Worm (Caenorhabditis elegans): ENCODE data around the gene fbxb-105.

The fbxb-105 gene

ce11 chrII:2735644-2736043 is 35.0 kb downstream of the fbxb-105 start:
- TF ChIP-seq zim-3 (tag; optimal IDR thresholded peaks at IDR 0.05) (no peak), zfh-2 (GFP tag; conservative IDR thresholded peaks at IDR 0.05) (peak; percentile 43), nfyb-1 (GFP tag; IDR thresholded peaks at IDR 0.05) (peak; percentile 68; the same call in 1 of the 2 replicates), D2030.7 (GFP tag; IDR thresholded peaks at IDR 0.05) (peak; percentile 68), B0019.2 (GFP tag; conservative IDR thresholded peaks at IDR 0.05) (no peak), him-1 (tag; optimal IDR thresholded peaks at IDR 0.05) (peak; percentile 59), snpc-3.4 (tag; optimal IDR thresholded peaks at IDR 0.05) (no peak), lin-35 (GFP tag; optimal IDR thresholded peaks at IDR 0.05) (no peak), lsl-1 (GFP tag; optimal IDR thresholded peaks at IDR 0.05) (peak; percentile 5), madf-8 (GFP tag; conservative IDR thresholded peaks at IDR 0.05) (no peak), rpc-1 (optimal IDR thresholded peaks at IDR 0.05) (peak; percentile 50), rpc-1 (tag; optimal IDR thresholded peaks at IDR 0.05) (peak; percentile 75), ets-4 (GFP tag; optimal IDR thresholded peaks at IDR 0.05) (no peak), unc-62 (GFP tag; optimal IDR thresholded peaks at IDR 0.05) (no peak), B0035.1 (tag; optimal IDR thresholded peaks at IDR 0.05) (no peak), efl-1 (GFP tag; optimal IDR thresholded peaks at IDR 0.05) (no peak), die-1 (tag; optimal IDR thresholded peaks at IDR 0.05) (peak; percentile 48), ztf-18 (tag; optimal IDR thresholded peaks at IDR 0.05) (peak; percentile 14), ztf-25 (GFP tag; IDR thresholded peaks at IDR 0.05) (peak; percentile 62; the same call in 1 of the 2 replicates), cebp-2 (GFP tag; IDR thresholded peaks at IDR 0.05) (peak; percentile 61; the same call in 1 of the 2 replicates), tbp1 (GFP tag; optimal IDR thresholded peaks at IDR 0.05) (peak; percentile 86), pbrm-1 (GFP tag; IDR thresholded peaks at IDR 0.05) (peak; percentile 35; the same call in 1 of the 2 replicates), mcd-1 (GFP tag; IDR thresholded peaks at IDR 0.05) (peak; percentile 52; the same call in 1 of the 2 replicates), Y56A3A.18 (GFP tag; IDR thresholded peaks at IDR 0.05) (peak; percentile 39; the same call in 1 of the 2 replicates), F23B12.7 (tag; optimal IDR thresholded peaks at IDR 0.05; ENCODE audit: insufficient read depth) (no peak), lin-54 (GFP tag; optimal IDR thresholded peaks at IDR 0.05) (peak; percentile 13), ceh-100 (GFP tag; IDR thresholded peaks at IDR 0.05) (no peak), hmg-1.2 (GFP tag; IDR thresholded peaks at IDR 0.05) (peak; percentile 55), sptf-2 (GFP tag; optimal IDR thresholded peaks at IDR 0.05) (no peak), snpc-4 (GFP tag; optimal IDR thresholded peaks at IDR 0.05) (no peak), snpc-4 (tag; optimal IDR thresholded peaks at IDR 0.05) (peak in 2 of 4 experiments; percentile 2 to 20), mes-4 (tag; optimal IDR thresholded peaks at IDR 0.05) (no peak), lin-26 (GFP tag; IDR thresholded peaks at IDR 0.05) (peak; percentile 76), hmg-20 (GFP tag; IDR thresholded peaks at IDR 0.05) (peak; percentile 46; the same call in 1 of the 2 replicates), madf-6 (GFP tag; IDR thresholded peaks at IDR 0.05) (peak; percentile 53; the same call in 1 of the 2 replicates), B0261.1 (tag; optimal IDR thresholded peaks at IDR 0.05) (peak; percentile 74), ceh-40 (GFP tag; IDR thresholded peaks at IDR 0.05) (0 out of 2 replicates have a peak, but pooled peaks have one; percentile 42), egrh-3 (GFP tag; IDR thresholded peaks at IDR 0.05) (peak; percentile 72)

- no peak for TF ChIP-seq unc-130 (GFP tag; optimal IDR thresholded peaks at IDR 0.05)
- no peak for TF ChIP-seq C17E4.6 (GFP tag; IDR thresholded peaks at IDR 0.05)
- no peak for TF ChIP-seq madf-10 (tag; optimal IDR thresholded peaks at IDR 0.05)
- TF ChIP-seq sea-2 (GFP tag; IDR thresholded peaks at IDR 0.05) = no peak
- no peak for TF ChIP-seq attf-3 (GFP tag; conservative IDR thresholded peaks at IDR 0.05)
- TF ChIP-seq cebp-1 (GFP tag; IDR thresholded peaks at IDR 0.05) = no peak
- TF ChIP-seq cebp-1 (tag; optimal IDR thresholded peaks at IDR 0.05) = no peak
- TF ChIP-seq gei-17 (GFP tag; optimal IDR thresholded peaks at IDR 0.05) = no peak
- TF ChIP-seq bed-1 (GFP tag; IDR thresholded peaks at IDR 0.05) = no peak
- TF ChIP-seq ceh-79 (tag; optimal IDR thresholded peaks at IDR 0.05) = no peak
- no peak for TF ChIP-seq lin-40 (tag; optimal IDR thresholded peaks at IDR 0.05)
- no peak for TF ChIP-seq snpc-4 (GFP tag; optimal IDR thresholded peaks at IDR 0.05)
- no peak for TF ChIP-seq snpc-4 (tag; optimal IDR thresholded peaks at IDR 0.05)
- TF ChIP-seq F37B4.10 (GFP tag; IDR thresholded peaks at IDR 0.05) = no peak
- no peak for TF ChIP-seq Y95B8A.8 (GFP tag; IDR thresholded peaks at IDR 0.05)
Measured at ce11 chrII:2735192-2735591, 35.5 kb downstream of the fbxb-105 start, which contains the start of gene wdr-31. Gene wdr-31 (minus strand): TSS chrII:2735292.
